Fruit fly (Drosophila melanogaster) whole organism, pupa: ENCODE results near the gene IFT54.

ENCODE experiments used
- CG10348 ChIP-seq: fragments of 200-800 bp; sonication (Bioruptor generic); IDR thresholded peaks from 2 replicates; pipeline ENCODE4 v1.3.6; 2022; ENCODE audit warnings: missing biosample characterization, missing genetic modification characterization
- CG12605 ChIP-seq: fragments of 200-800 bp; sonication (Bioruptor generic); IDR thresholded peaks from 2 replicates; pipeline ENCODE4 v1.3.6; 2022; ENCODE audit warnings: missing biosample characterization, missing genetic modification characterization
- CG13204 ChIP-seq: fragments of 200-800 bp; sonication (Bioruptor generic); optimal IDR thresholded peaks from 2 replicates; lab custom pipeline; 2018; ENCODE audit warnings: missing biosample characterization, mild to moderate bottlenecking, missing genetic modification characterization, moderate library complexity
- CG14655 ChIP-seq: fragments of 200-800 bp; sonication (Bioruptor generic); optimal IDR thresholded peaks from 3 replicates; lab custom pipeline; 2017; ENCODE audit warnings: mild to moderate bottlenecking, missing biosample characterization, missing genetic modification reagents, missing genetic modification characterization
- CG15710 ChIP-seq: fragments of 200-800 bp; sonication (Bioruptor generic); optimal IDR thresholded peaks from 2 replicates; lab custom pipeline; 2018; ENCODE audit warnings: missing biosample characterization, mild to moderate bottlenecking, missing genetic modification characterization, moderate library complexity
- CG17806 ChIP-seq: fragments of 200-800 bp; sonication (Bioruptor generic); optimal IDR thresholded peaks from 2 replicates; lab custom pipeline; 2018; ENCODE audit warnings: missing biosample characterization, mild to moderate bottlenecking, missing genetic modification characterization, moderate library complexity
- CG32121 ChIP-seq: fragments of 200-800 bp; sonication (Bioruptor generic); IDR thresholded peaks from 2 replicates; pipeline ENCODE4 v1.3.6; 2022; ENCODE audit warnings: missing biosample characterization, missing genetic modification characterization
- CG34367 ChIP-seq: fragments of 200-800 bp; sonication (Bioruptor generic); optimal IDR thresholded peaks from 2 replicates; lab custom pipeline; 2018; ENCODE audit warnings: missing biosample characterization, mild to moderate bottlenecking, missing genetic modification characterization
- CG4496 ChIP-seq: fragments of 200-800 bp; sonication (Bioruptor generic); IDR thresholded peaks from 3 replicates; pipeline ENCODE4 v1.3.6; 2022; ENCODE audit warnings: missing biosample characterization, missing genetic modification characterization
- CG8159 ChIP-seq: fragments of 200-800 bp; sonication (Bioruptor generic); optimal IDR thresholded peaks from 3 replicates; lab custom pipeline; 2018; ENCODE audit warnings: missing biosample characterization, mild to moderate bottlenecking, missing genetic modification characterization, moderate library complexity
- CG8301 ChIP-seq: fragments of 200-800 bp; sonication (Bioruptor generic); optimal IDR thresholded peaks from 2 replicates; lab custom pipeline; 2018; ENCODE audit warnings: missing biosample characterization, mild to moderate bottlenecking, missing genetic modification characterization
- CG9948 ChIP-seq: fragments of 200-800 bp; sonication (Bioruptor generic); optimal IDR thresholded peaks from 2 replicates; lab custom pipeline; 2018; ENCODE audit warnings: missing biosample characterization, mild to moderate bottlenecking, missing genetic modification characterization, moderate library complexity
- D1 ChIP-seq: fragments of 200-800 bp; sonication (Bioruptor generic); optimal IDR thresholded peaks from 2 replicates; lab custom pipeline; 2018; ENCODE audit warnings: missing biosample characterization, mild to moderate bottlenecking, missing genetic modification characterization, moderate library complexity
- EcR ChIP-seq: fragments of 200-800 bp; sonication (Bioruptor generic); optimal IDR thresholded peaks from 3 replicates; lab custom pipeline; 2019; ENCODE audit warnings: missing biosample characterization, missing genetic modification characterization, mild to moderate bottlenecking, moderate library complexity, missing genetic modification reagents
- Ets98B ChIP-seq: fragments of 200-800 bp; sonication (Bioruptor generic); IDR thresholded peaks from 2 replicates; pipeline ENCODE4 v1.3.6; 2022; ENCODE audit warnings: missing biosample characterization, missing genetic modification characterization
- Pif1A ChIP-seq: fragments of 200-800 bp; sonication (Bioruptor generic); optimal IDR thresholded peaks from 3 replicates; lab custom pipeline; 2016; ENCODE audit warnings: missing biosample characterization, missing genetic modification characterization
- Pif1B ChIP-seq: fragments of 200-800 bp; sonication (Bioruptor generic); optimal IDR thresholded peaks from 3 replicates; lab custom pipeline; 2016; ENCODE audit warnings: missing biosample characterization, missing genetic modification characterization
- Snoo ChIP-seq: fragments of 200-800 bp; sonication (Bioruptor generic); optimal IDR thresholded peaks from 3 replicates; lab custom pipeline; 2017; ENCODE audit warnings: missing biosample characterization, mild to moderate bottlenecking, missing genetic modification characterization, inconsistent platforms
- fd96Ca ChIP-seq: fragments of 200-800 bp; sonication (Bioruptor generic); IDR thresholded peaks from 3 replicates; pipeline ENCODE4 v1.3.6; 2022; ENCODE audit warnings: missing biosample characterization, missing genetic modification characterization
- gl ChIP-seq: fragments of 200-800 bp; sonication (Bioruptor generic); optimal IDR thresholded peaks from 2 replicates; lab custom pipeline; 2018; ENCODE audit warnings: missing biosample characterization, mild to moderate bottlenecking, missing genetic modification characterization
- rn ChIP-seq: fragments of 200-800 bp; sonication (Bioruptor generic); IDR thresholded peaks from 2 replicates; pipeline ENCODE4 v1.3.6; 2022; ENCODE audit warnings: missing biosample characterization, missing genetic modification characterization

The IFT54 gene

DNA sequence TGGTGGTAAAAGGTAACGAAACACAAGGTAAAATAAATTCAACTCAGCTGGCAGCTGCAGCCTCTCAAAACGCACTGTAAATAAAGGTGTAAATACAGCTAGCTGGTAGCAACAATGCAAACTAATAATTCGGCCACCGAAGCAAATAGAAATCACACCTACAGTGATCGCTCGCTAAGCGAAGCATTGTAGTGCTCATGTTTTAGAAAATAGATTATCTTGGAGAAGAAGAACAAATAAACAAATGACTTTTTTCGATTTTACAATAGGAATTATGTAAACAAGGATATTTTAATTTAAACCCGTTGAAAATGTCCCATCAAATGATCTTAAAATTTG, 17.8 kb upstream of the IFT54 start:
- no peak for TF ChIP-seq Pif1B (GFP tag; lab: Kevin White, UChicago)
- TF ChIP-seq CG15710 = no peak
- no peak for TF ChIP-seq CG13204 (GFP tag; lab: Kevin White, UChicago)
- TF ChIP-seq fd96Ca (GFP tag; lab: Robert Waterston, UW) = no peak
- TF ChIP-seq CG9948 (tag; lab: Kevin White, UChicago) = no peak

DNA sequence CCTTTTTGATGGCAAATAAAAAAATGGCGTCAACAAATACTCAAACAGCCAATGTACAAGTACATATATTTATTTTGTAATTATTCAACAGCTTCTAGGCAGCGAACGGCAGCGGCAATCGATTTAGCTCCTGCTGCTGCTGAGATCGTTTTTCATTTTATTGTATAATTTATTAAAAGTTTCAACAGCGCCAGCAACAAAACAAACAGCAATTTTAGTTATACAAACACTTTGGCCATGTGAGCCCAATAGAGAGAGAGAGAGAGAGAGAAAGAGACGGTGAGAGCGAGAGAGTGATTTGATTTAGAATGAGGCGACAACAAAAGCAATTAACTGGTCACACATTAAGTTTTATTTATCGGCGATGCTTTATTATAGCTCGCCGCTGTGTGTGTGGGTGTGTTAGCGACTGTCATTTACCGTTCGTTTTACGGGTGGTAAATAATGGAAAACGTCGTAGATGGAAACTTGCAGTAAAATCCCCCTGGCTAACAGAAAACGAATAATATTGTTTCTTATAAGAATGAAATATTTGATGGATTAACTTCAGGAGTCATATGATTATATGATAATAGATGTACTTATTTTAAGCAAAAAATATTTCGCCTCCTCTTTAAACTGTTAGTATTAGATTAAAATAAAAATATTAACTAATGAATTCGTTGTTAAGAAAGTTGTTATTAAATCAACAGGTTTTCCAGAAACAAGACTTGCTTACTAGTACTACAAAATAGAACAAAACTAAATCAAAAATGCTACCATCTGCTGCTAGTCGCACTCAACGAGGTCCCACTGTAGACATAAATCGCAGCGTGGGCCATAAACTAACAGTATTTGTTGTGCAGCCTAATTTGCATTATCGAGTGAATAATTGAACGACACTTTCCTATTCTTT, 16.9 kb upstream of the IFT54 start:
- TF ChIP-seq Pif1A (GFP tag; lab: Kevin White, UChicago) = no peak
- TF ChIP-seq CG8159 (tag; lab: Kevin White, UChicago) = no peak
- no peak for TF ChIP-seq CG34367 (tag; lab: Kevin White, UChicago)
- no peak for TF ChIP-seq CG15710
- no peak for TF ChIP-seq CG8301 (tag; lab: Kevin White, UChicago)
- no peak for TF ChIP-seq CG12605 (GFP tag; lab: Robert Waterston, UW)
- no peak for TF ChIP-seq fd96Ca (GFP tag; lab: Robert Waterston, UW)
- no peak for TF ChIP-seq CG17806 (tag; lab: Kevin White, UChicago)
- TF ChIP-seq Snoo (tag; lab: Kevin White, UChicago) = no peak
- TF ChIP-seq CG14655 (GFP tag; lab: Kevin White, UChicago) = no peak
- no peak for TF ChIP-seq EcR (GFP tag; lab: Kevin White, UChicago)
- TF ChIP-seq CG10348 = no peak
- TF ChIP-seq Pif1B (GFP tag; lab: Kevin White, UChicago) = no peak
- no peak for TF ChIP-seq CG32121 (GFP tag; lab: Robert Waterston, UW)
- no peak for TF ChIP-seq CG9948 (tag; lab: Kevin White, UChicago)
- TF ChIP-seq Ets98B = no peak
- no peak for TF ChIP-seq D1 (tag; lab: Kevin White, UChicago)
- no peak for TF ChIP-seq CG13204 (GFP tag; lab: Kevin White, UChicago)
- no peak for TF ChIP-seq CG4496 (GFP tag; lab: Robert Waterston, UW)
- no peak for TF ChIP-seq gl (tag; lab: Kevin White, UChicago)

dm6 chr3R:14286320-14287190, 15.7 kb upstream of the IFT54 start, which contains the start of gene trx:
Gene trx (minus strand): TSS chr3R:14286903.
- TF ChIP-seq Pif1B (GFP tag; lab: Kevin White, UChicago) (peak; percentile 75), CG4496 (GFP tag; lab: Robert Waterston, UW) (no peak), Pif1A (GFP tag; lab: Kevin White, UChicago) (peak; percentile 25), CG32121 (GFP tag; lab: Robert Waterston, UW) (no peak), CG12605 (GFP tag; lab: Robert Waterston, UW) (no peak), gl (tag; lab: Kevin White, UChicago) (peak; percentile 30), Snoo (tag; lab: Kevin White, UChicago) (peak; percentile 2), CG9948 (tag; lab: Kevin White, UChicago) (no peak), EcR (GFP tag; lab: Kevin White, UChicago) (peak; percentile 46), CG13204 (GFP tag; lab: Kevin White, UChicago) (peak; percentile 24), CG8301 (tag; lab: Kevin White, UChicago) (no peak), Ets98B (no peak)

DNA sequence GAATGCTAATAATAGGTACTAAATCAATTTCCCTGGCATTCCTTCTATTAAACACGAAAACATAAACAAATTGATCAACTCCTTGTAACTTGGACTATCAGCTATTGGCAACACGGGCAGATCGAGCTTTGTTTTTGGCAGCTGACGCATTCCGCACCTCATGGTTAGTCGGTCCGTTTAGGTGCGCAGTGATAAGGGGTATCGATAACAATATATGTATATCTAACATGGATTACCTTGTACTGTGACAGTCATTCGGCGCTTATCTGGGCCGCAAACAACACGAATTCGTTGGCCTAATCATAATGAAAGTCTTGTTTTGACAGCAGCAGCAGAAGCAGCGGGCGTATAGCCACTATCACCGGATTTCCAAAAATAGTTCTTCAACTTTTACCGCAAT, 14.2 kb upstream of the IFT54 start:
- TF ChIP-seq CG13204 (GFP tag; lab: Kevin White, UChicago) (no peak), EcR (GFP tag; lab: Kevin White, UChicago) (no peak), CG12605 (GFP tag; lab: Robert Waterston, UW) (no peak), Pif1B (GFP tag; lab: Kevin White, UChicago) (no peak)
- TF ChIP-seq, all 21 proteins: peak for 0

- TF ChIP-seq CG14655 (GFP tag; lab: Kevin White, UChicago) (peak; percentile 59), CG15710 (no peak), CG12605 (GFP tag; lab: Robert Waterston, UW) (peak; percentile 25; the same call in 1 of the 2 replicates), D1 (tag; lab: Kevin White, UChicago) (peak; percentile 12), EcR (GFP tag; lab: Kevin White, UChicago) (peak; percentile 57), Pif1A (GFP tag; lab: Kevin White, UChicago) (peak; percentile 14), Ets98B (peak; percentile 57), CG10348 (no peak), rn (GFP tag; lab: Robert Waterston, UW) (no peak), gl (tag; lab: Kevin White, UChicago) (no peak), CG13204 (GFP tag; lab: Kevin White, UChicago) (peak; percentile 4), Pif1B (GFP tag; lab: Kevin White, UChicago) (peak; percentile 49), CG32121 (GFP tag; lab: Robert Waterston, UW) (0 out of 2 replicates have a peak, but pooled peaks have one; percentile 11), CG8159 (tag; lab: Kevin White, UChicago) (peak; percentile 9), CG4496 (GFP tag; lab: Robert Waterston, UW) (peak; percentile 52; the same call in 1 of the 3 replicates), CG17806 (tag; lab: Kevin White, UChicago) (no peak), Snoo (tag; lab: Kevin White, UChicago) (no peak), CG8301 (tag; lab: Kevin White, UChicago) (peak; percentile 56), CG9948 (tag; lab: Kevin White, UChicago) (no peak), fd96Ca (GFP tag; lab: Robert Waterston, UW) (no peak; the same call in 2 of the 3 replicates), CG34367 (tag; lab: Kevin White, UChicago) (no peak)
- TF ChIP-seq, all 21 proteins: peak for 12
Observed at dm6 chr3R:14288669-14289383, 13.4 kb upstream of the IFT54 start, which contains the start of gene red. Gene red (plus strand): TSS chr3R:14289071.
